Fruit fly (Drosophila melanogaster): ENCODE data around the gene Yp3.

dm6 chrX:13748906-13749872 is 10.2 kb upstream of the Yp3 start:
- TF ChIP-seq jing (GFP tag; optimal IDR thresholded peaks at IDR 0.05) (no peak), tgo (GFP tag; IDR thresholded peaks at IDR 0.05) (peak; percentile 83), caup (GFP tag; optimal IDR thresholded peaks at IDR 0.05; ENCODE audit: severe bottlenecking) (peak; percentile 57), Hand (GFP tag; optimal IDR thresholded peaks at IDR 0.05) (peak; percentile 55), CG17385 (GFP tag; optimal IDR thresholded peaks at IDR 0.05) (peak; percentile 72), CG2116 (GFP tag; optimal IDR thresholded peaks at IDR 0.05) (peak; percentile 31)
